Fruit fly (Drosophila melanogaster): Measurements from ENCODE around the gene Pgk.

The Pgk gene

DNA sequence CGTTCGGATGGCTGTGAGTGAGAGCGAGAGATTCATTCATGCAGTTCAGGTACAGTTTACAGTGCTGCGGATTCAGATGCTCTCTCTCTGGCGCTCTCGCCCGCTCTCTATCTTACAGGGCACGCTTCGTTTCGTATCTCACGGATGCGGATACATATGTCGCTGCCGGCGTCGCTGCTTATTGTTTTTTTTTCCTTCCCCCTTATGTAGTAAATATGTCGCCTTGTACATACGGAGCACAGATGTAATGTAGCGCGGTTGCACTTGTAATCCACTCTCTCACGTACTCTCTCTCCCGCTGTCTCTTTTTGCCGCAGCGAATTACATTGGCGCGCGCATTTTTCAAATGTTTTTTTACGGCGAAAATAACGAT lies 2.4 kb upstream of the Pgk start (continued):
- TF ChIP-seq TFAM (GFP tag; optimal IDR thresholded peaks at IDR 0.05): no peak
- no peak for TF ChIP-seq CG10321 (GFP tag; IDR thresholded peaks at IDR 0.05)
- TF ChIP-seq sd (tag; optimal IDR thresholded peaks at IDR 0.05): no peak
- TF ChIP-seq zf30C (GFP tag; optimal IDR thresholded peaks at IDR 0.05): no peak
- TF ChIP-seq bsh (GFP tag; optimal IDR thresholded peaks at IDR 0.05): peak in 1 of 2 experiments; percentile 26
- TF ChIP-seq CG9797 (GFP tag; optimal IDR thresholded peaks at IDR 0.05): no peak
- TF ChIP-seq gsb-n (tag; optimal IDR thresholded peaks at IDR 0.05): peak; percentile 14
- TF ChIP-seq D19B (GFP tag; optimal IDR thresholded peaks at IDR 0.05): no peak
- TF ChIP-seq BEAF-32 (GFP tag; optimal IDR thresholded peaks at IDR 0.05): no peak
- TF ChIP-seq Hr3 (GFP tag; optimal IDR thresholded peaks at IDR 0.05): no peak
- peak; percentile 57 for TF ChIP-seq twi (tag; optimal IDR thresholded peaks at IDR 0.05)
- TF ChIP-seq nmo (GFP tag; optimal IDR thresholded peaks at IDR 0.05): no peak
- TF ChIP-seq CG14050 (GFP tag; IDR thresholded peaks at IDR 0.05): no peak
- no peak for TF ChIP-seq CG3407 (GFP tag; optimal IDR thresholded peaks at IDR 0.05)
- TF ChIP-seq gce (GFP tag; IDR thresholded peaks at IDR 0.05): no peak
- TF ChIP-seq Bdp1 (GFP tag; optimal IDR thresholded peaks at IDR 0.05): no peak
- TF ChIP-seq CG9932 (GFP tag; IDR thresholded peaks at IDR 0.05): no peak
- TF ChIP-seq CG1647 (GFP tag; optimal IDR thresholded peaks at IDR 0.05): no peak
- TF ChIP-seq CG2199 (GFP tag; IDR thresholded peaks at IDR 0.05): no peak
- TF ChIP-seq sqz (GFP tag; optimal IDR thresholded peaks at IDR 0.05): peak; percentile 98
- no peak for TF ChIP-seq CG4282 (GFP tag; optimal IDR thresholded peaks at IDR 0.05)
- peak; percentile 2 for TF ChIP-seq kah (GFP tag; optimal IDR thresholded peaks at IDR 0.05)
- no peak for TF ChIP-seq Myb (GFP tag; optimal IDR thresholded peaks at IDR 0.05)
- no peak for TF ChIP-seq en (GFP tag; optimal IDR thresholded peaks at IDR 0.05)
- no peak for TF ChIP-seq CG16863 (GFP tag; optimal IDR thresholded peaks at IDR 0.05)
- no peak for TF ChIP-seq slp2 (GFP tag; optimal IDR thresholded peaks at IDR 0.05)
- no peak for TF ChIP-seq Neu2 (GFP tag; optimal IDR thresholded peaks at IDR 0.05; ENCODE audit: borderline replicate concordance)
- TF ChIP-seq pum (GFP tag; optimal IDR thresholded peaks at IDR 0.05): no peak
- TF ChIP-seq Kr (GFP tag; optimal IDR thresholded peaks at IDR 0.05): no peak
- no peak for TF ChIP-seq CG1529 (GFP tag; optimal IDR thresholded peaks at IDR 0.05)
- TF ChIP-seq CG4328 (GFP tag; optimal IDR thresholded peaks at IDR 0.05): no peak
- TF ChIP-seq Dp (GFP tag; optimal IDR thresholded peaks at IDR 0.05): peak; percentile 75
- TF ChIP-seq ssp (GFP tag; IDR thresholded peaks at IDR 0.05): no peak
- no peak for TF ChIP-seq ham (GFP tag; IDR thresholded peaks at IDR 0.05)
- no peak for TF ChIP-seq zen2 (GFP tag; IDR thresholded peaks at IDR 0.05; ENCODE audit: partially characterized antibody)
- TF ChIP-seq CG1832 (GFP tag; optimal IDR thresholded peaks at IDR 0.05): peak; percentile 51
- no peak for TF ChIP-seq CG1792 (GFP tag; optimal IDR thresholded peaks at IDR 0.05)
- TF ChIP-seq E2f1 (GFP tag; IDR thresholded peaks at IDR 0.05): no peak
- peak; percentile 22 for TF ChIP-seq CG15479 (GFP tag; optimal IDR thresholded peaks at IDR 0.05)
- no peak for TF ChIP-seq gt (GFP tag; IDR thresholded peaks at IDR 0.05)
- no peak for TF ChIP-seq Hr78 (GFP tag; optimal IDR thresholded peaks at IDR 0.05)
- TF ChIP-seq lbe (GFP tag; optimal IDR thresholded peaks at IDR 0.05): peak; percentile 84
- TF ChIP-seq CG31365 (tag; optimal IDR thresholded peaks at IDR 0.05): no peak
- no peak for TF ChIP-seq CTCF (GFP tag; optimal IDR thresholded peaks at IDR 0.05)
- TF ChIP-seq nom (GFP tag; optimal IDR thresholded peaks at IDR 0.05): peak; percentile 95
- no peak for TF ChIP-seq CG12769 (tag; optimal IDR thresholded peaks at IDR 0.05)
- no peak for TF ChIP-seq CG11247 (GFP tag; IDR thresholded peaks at IDR 0.05)
- no peak for TF ChIP-seq cas (GFP tag; IDR thresholded peaks at IDR 0.05)
- TF ChIP-seq kni (GFP tag; optimal IDR thresholded peaks at IDR 0.05): peak; percentile 73
- TF ChIP-seq slou (GFP tag; optimal IDR thresholded peaks at IDR 0.05): no peak
- TF ChIP-seq CG7372 (GFP tag; IDR thresholded peaks at IDR 0.05): no peak
- TF ChIP-seq Adf1 (GFP tag; IDR thresholded peaks at IDR 0.05): no peak
- TF ChIP-seq CG30403 (GFP tag; optimal IDR thresholded peaks at IDR 0.05): no peak
